Fruit fly (Drosophila melanogaster) whole organism, wandering third instar larva: ENCODE results near the gene CG4962.

Experiments used
- Abd-B ChIP-seq: fragments of >200 bp; optimal IDR thresholded peaks from 2 replicates; lab custom pipeline; 2017; ENCODE audit warnings: missing biosample characterization, missing genetic modification characterization
- CG32264 ChIP-seq: fragments of 200-800 bp; sonication (Bioruptor generic); optimal IDR thresholded peaks from 2 replicates; lab custom pipeline; 2016; ENCODE audit warnings: missing biosample characterization, missing genetic modification characterization
- CG9705 ChIP-seq: fragments of 200-800 bp; sonication (Bioruptor generic); optimal IDR thresholded peaks from 2 replicates; lab custom pipeline; 2018; ENCODE audit warnings: missing biosample characterization, mild to moderate bottlenecking, missing genetic modification characterization
- CrebA ChIP-seq: fragments of 200-800 bp; sonication (Bioruptor generic); optimal IDR thresholded peaks from 2 replicates; lab custom pipeline; 2016; ENCODE audit warnings: missing biosample characterization, mild to moderate bottlenecking, missing genetic modification characterization, borderline replicate concordance
- Dfd ChIP-seq: fragments of >200 bp; optimal IDR thresholded peaks from 2 replicates; lab custom pipeline; 2017; ENCODE audit warnings: missing biosample characterization, missing genetic modification characterization
- Dif ChIP-seq: fragments of 200-275, 200-300 bp; sonication (Bioruptor generic); optimal IDR thresholded peaks from 2 replicates; lab custom pipeline; 2018; ENCODE audit warnings: missing biosample characterization, missing genetic modification characterization; ENCODE audit not compliant: partially characterized antibody
- GATAd ChIP-seq: sonication (Bioruptor generic); optimal IDR thresholded peaks from 2 replicates; lab custom pipeline; 2016; ENCODE audit warnings: missing biosample characterization, missing genetic modification characterization
- HLH106 ChIP-seq: fragments of 200-800 bp; optimal IDR thresholded peaks from 3 replicates; lab custom pipeline; 2019; ENCODE audit warnings: missing biosample characterization, mild to moderate bottlenecking, missing genetic modification characterization, moderate library complexity
- Hnf4 ChIP-seq: fragments of 200-800 bp; sonication (Bioruptor generic); optimal IDR thresholded peaks from 2 replicates; lab custom pipeline; 2016; ENCODE audit warnings: missing biosample characterization, mild to moderate bottlenecking, missing genetic modification characterization
- Hr83 ChIP-seq: fragments of 200-300 bp; sonication (Bioruptor generic); optimal IDR thresholded peaks from 2 replicates; lab custom pipeline; 2016; ENCODE audit warnings: missing biosample characterization, mild to moderate bottlenecking, missing genetic modification characterization, moderate library complexity; ENCODE audit not compliant: poor library complexity, severe bottlenecking
- Jra ChIP-seq: sonication (Bioruptor generic); optimal IDR thresholded peaks from 2 replicates; lab custom pipeline; 2016; ENCODE audit warnings: missing biosample characterization, missing genetic modification characterization
- Mio ChIP-seq: sonication (Bioruptor generic); optimal IDR thresholded peaks from 2 replicates; lab custom pipeline; 2016; ENCODE audit warnings: missing biosample characterization, missing genetic modification characterization
- Myc ChIP-seq: fragments of >200 bp; optimal IDR thresholded peaks from 2 replicates; lab custom pipeline; 2017
- N ChIP-seq: fragments of >200 bp; optimal IDR thresholded peaks from 2 replicates; lab custom pipeline; 2018; ENCODE audit warnings: missing biosample characterization, missing external identifiers, missing genetic modification characterization
- OdsH ChIP-seq: fragments of 200-800 bp; sonication (Bioruptor generic); optimal IDR thresholded peaks from 2 replicates; lab custom pipeline; 2016; ENCODE audit warnings: missing biosample characterization, mild to moderate bottlenecking, missing genetic modification characterization
- Rel ChIP-seq, 2 experiments: fragments of 200-800 bp; sonication (Bioruptor generic) in 1 of 2; optimal IDR thresholded peaks; 2 replicates in 1 of 2; 3 replicates in 1 of 2; lab custom pipeline; 2016 to 2019; ENCODE audit warnings: mild to moderate bottlenecking in 2 of 2, missing biosample characterization in 2 of 2, missing genetic modification characterization in 2 of 2, moderate library complexity in 1 of 2
- Vsx2 ChIP-seq: fragments of 200-300, 225-300 bp; sonication (Bioruptor generic); optimal IDR thresholded peaks from 2 replicates; lab custom pipeline; 2018; ENCODE audit warnings: missing biosample characterization, missing genetic modification characterization; ENCODE audit not compliant: partially characterized antibody
- br ChIP-seq: fragments of 200-800 bp; sonication (Bioruptor generic); optimal IDR thresholded peaks from 2 replicates; lab custom pipeline; 2016; ENCODE audit warnings: missing biosample characterization, missing genetic modification characterization
- brk ChIP-seq: fragments of 200-800 bp; sonication (Bioruptor generic); optimal IDR thresholded peaks from 2 replicates; lab custom pipeline; 2016; ENCODE audit warnings: missing biosample characterization, mild to moderate bottlenecking, missing genetic modification characterization
- dl ChIP-seq, 2 experiments: fragments of 175-275, 200-275 bp in 1 of 2; fragments of 200-275 bp in 1 of 2; sonication (Bioruptor generic); optimal IDR thresholded peaks; lab custom pipeline; 2018; ENCODE audit warnings: mild to moderate bottlenecking in 2 of 2, missing biosample characterization in 2 of 2, missing genetic modification characterization in 2 of 2, moderate library complexity in 2 of 2; ENCODE audit not compliant: partially characterized antibody in 2 of 2, insufficient read depth in 1 of 2
- dmrt93B ChIP-seq: fragments of 200-800 bp; sonication (Bioruptor generic); optimal IDR thresholded peaks from 2 replicates; lab custom pipeline; 2018; ENCODE audit warnings: missing biosample characterization, mild to moderate bottlenecking, missing genetic modification characterization
- dsf ChIP-seq: sonication (Bioruptor generic); optimal IDR thresholded peaks from 2 replicates; lab custom pipeline; 2016; ENCODE audit warnings: missing biosample characterization, missing genetic modification characterization, borderline replicate concordance
- ey ChIP-seq: fragments of 200-800 bp; sonication (Bioruptor generic); optimal IDR thresholded peaks from 2 replicates; lab custom pipeline; 2016; ENCODE audit warnings: missing biosample characterization, missing genetic modification characterization
- foxo ChIP-seq, 2 experiments: fragments of 200-800 bp; sonication (Bioruptor generic); optimal IDR thresholded peaks; 2 replicates in 1 of 2; 3 replicates in 1 of 2; lab custom pipeline; 2016 to 2017; ENCODE audit warnings: missing biosample characterization in 2 of 2, missing genetic modification characterization in 2 of 2
- h ChIP-seq: fragments of 200-800 bp; sonication (Bioruptor generic); optimal IDR thresholded peaks from 3 replicates; lab custom pipeline; 2016; ENCODE audit warnings: missing biosample characterization, mild to moderate bottlenecking, missing genetic modification characterization
- jim ChIP-seq: fragments of 175-275, 200-325 bp; sonication (Bioruptor generic); optimal IDR thresholded peaks from 2 replicates; lab custom pipeline; 2016; ENCODE audit warnings: missing biosample characterization, mild to moderate bottlenecking, missing genetic modification characterization
- lola ChIP-seq: fragments of >200 bp; optimal IDR thresholded peaks from 2 replicates; lab custom pipeline; 2017; ENCODE audit warnings: missing biosample characterization, missing genetic modification characterization
- pan ChIP-seq: fragments of >200 bp; optimal IDR thresholded peaks from 2 replicates; lab custom pipeline; 2017
- psq ChIP-seq: fragments of 200-800 bp; sonication (Bioruptor generic); optimal IDR thresholded peaks from 3 replicates; lab custom pipeline; 2017; ENCODE audit warnings: missing biosample characterization, mild to moderate bottlenecking, missing genetic modification characterization, moderate library complexity
- sage ChIP-seq: fragments of 200-800 bp; sonication (Bioruptor generic); optimal IDR thresholded peaks from 2 replicates; lab custom pipeline; 2016; ENCODE audit warnings: missing biosample characterization, mild to moderate bottlenecking, missing genetic modification characterization
- sv ChIP-seq: fragments of 200-800 bp; sonication (Bioruptor generic); optimal IDR thresholded peaks from 3 replicates; lab custom pipeline; 2016; ENCODE audit warnings: missing biosample characterization, missing genetic modification characterization
- tai ChIP-seq: sonication (Bioruptor generic); optimal IDR thresholded peaks from 2 replicates; lab custom pipeline; 2016; ENCODE audit warnings: missing biosample characterization, missing genetic modification characterization
- usp ChIP-seq: fragments of >200 bp; optimal IDR thresholded peaks from 2 replicates; lab custom pipeline; 2017; ENCODE audit warnings: missing biosample characterization, missing genetic modification characterization
- woc ChIP-seq: sonication (Bioruptor generic); optimal IDR thresholded peaks from 2 replicates; lab custom pipeline; 2016; ENCODE audit warnings: missing biosample characterization, mild to moderate bottlenecking, missing genetic modification characterization

Gene CG4962

DNA sequence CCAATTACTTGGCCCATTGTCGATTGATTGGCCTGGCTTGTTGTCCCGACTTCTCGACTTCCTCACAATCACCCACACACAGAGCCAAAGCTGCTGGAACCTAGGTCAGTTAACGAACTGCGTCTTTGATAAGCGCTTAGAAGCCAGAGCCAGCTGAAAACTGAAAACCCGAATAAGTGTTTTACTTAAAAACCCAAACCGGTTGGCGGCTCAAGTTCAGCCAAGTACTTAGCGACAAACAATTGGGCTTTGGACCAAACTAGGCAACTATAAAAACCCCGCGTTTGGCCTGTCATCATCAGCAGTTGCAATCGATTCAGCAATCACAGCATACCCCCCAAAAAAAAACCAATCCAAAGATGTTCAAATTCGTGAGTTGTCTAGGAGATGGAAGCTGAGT is 28.0 kb upstream of the CG4962 start, which contains the start of gene CG13059:
TSS of gene CG13059 (plus strand) at position 301 of the 400 bp plus-strand sequence.
- TF ChIP-seq Rel (GFP tag; optimal IDR thresholded peaks at IDR 0.05; lab: Kevin White, UChicago), result no peak
- no peak for TF ChIP-seq Rel (tag; optimal IDR thresholded peaks at IDR 0.05; lab: Kevin White, UChicago)
- TF ChIP-seq foxo (GFP tag; optimal IDR thresholded peaks at IDR 0.05; lab: Kevin White, UChicago), result no peak
- no peak for TF ChIP-seq brk (GFP tag; lab: Kevin White, UChicago)
- TF ChIP-seq pan, result no peak
- no peak for TF ChIP-seq sage (GFP tag; lab: Kevin White, UChicago)
- TF ChIP-seq OdsH (GFP tag; lab: Kevin White, UChicago), result no peak
- no peak for TF ChIP-seq Hr83 (GFP tag; lab: Kevin White, UChicago)
- TF ChIP-seq dmrt93B (GFP tag; lab: Kevin White, UChicago), result no peak
- no peak for TF ChIP-seq Dfd
- TF ChIP-seq GATAd, result no peak
- no peak for TF ChIP-seq Jra
- no peak for TF ChIP-seq CG32264
- TF ChIP-seq dl (GFP tag; optimal IDR thresholded peaks at IDR 0.05; lab: Kevin White, UChicago; ENCODE audit: insufficient read depth in 1 of 2, partially characterized antibody in 2 of 2), result no peak

DNA sequence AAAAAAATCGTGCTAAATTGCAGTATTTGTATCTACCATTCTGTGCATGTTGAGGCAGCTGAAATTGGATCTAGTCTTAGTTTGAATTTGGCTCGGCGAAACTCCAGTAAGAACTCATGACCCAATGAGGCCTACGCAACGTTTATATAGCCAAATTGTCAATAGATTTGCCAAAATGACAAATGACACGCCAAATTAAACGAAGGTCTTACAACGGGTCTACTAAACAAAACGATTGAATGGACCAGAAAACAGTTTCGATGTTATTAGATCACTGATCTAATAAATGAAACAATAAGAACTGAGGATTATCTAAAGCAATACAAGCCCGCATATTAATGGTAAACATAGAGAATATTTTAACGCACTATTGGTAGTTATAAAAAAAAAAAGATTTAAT is 25.8 kb upstream of the CG4962 start, which contains the start of gene CG42718:
TSS of gene CG42718 (minus strand) at position 101 of the 400 bp plus-strand sequence.
- TF ChIP-seq Vsx2 (no peak), usp (GFP tag; lab: Kevin White, UChicago) (no peak), lola (no peak), brk (GFP tag; lab: Kevin White, UChicago) (no peak), dsf (no peak), jim (no peak), sage (GFP tag; lab: Kevin White, UChicago) (no peak), dmrt93B (GFP tag; lab: Kevin White, UChicago) (no peak)

DNA sequence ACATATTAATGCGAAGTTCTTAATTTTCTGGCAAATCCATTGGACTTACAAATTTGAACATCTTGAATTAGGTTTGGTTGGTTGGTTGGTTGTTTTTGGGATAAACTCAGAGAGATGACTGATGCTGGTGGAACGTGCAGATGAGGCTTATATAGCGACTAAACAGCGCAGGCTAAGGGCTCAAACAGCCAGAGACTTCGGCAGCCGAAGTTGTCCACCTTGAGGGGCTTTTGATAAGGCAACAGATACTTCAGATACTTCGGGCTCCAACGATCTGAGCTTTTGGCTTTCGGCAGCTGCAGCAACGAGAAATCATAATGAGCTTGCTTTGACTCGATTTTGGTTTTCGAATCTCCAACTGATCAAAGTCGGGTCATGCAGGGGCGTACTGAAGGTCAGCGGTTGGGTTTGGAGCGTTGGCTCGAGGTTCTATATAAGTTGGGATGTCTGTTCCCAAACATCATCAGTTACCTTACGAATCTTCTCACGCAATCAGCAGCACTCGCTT is 24.1 kb upstream of the CG4962 start, which contains the start of the genes CG13041 and CG13060:
TSS of gene CG13041 (minus strand) at position 128 of the 508 bp plus-strand sequence.
TSS of gene CG13060 (plus strand) at position 458 of the 508 bp plus-strand sequence.
- TF ChIP-seq N (GFP tag; lab: Kevin White, UChicago) (no peak), tai (GFP tag; lab: Kevin White, UChicago) (no peak), GATAd (no peak), OdsH (GFP tag; lab: Kevin White, UChicago) (no peak), psq (GFP tag; lab: Kevin White, UChicago) (no peak), HLH106 (tag; lab: Kevin White, UChicago) (no peak), Dif (GFP tag; lab: Kevin White, UChicago) (no peak), Dfd (no peak), woc (GFP tag; lab: Kevin White, UChicago) (no peak), Myc (lab: Kevin White, UChicago) (no peak), dsf (no peak)

DNA sequence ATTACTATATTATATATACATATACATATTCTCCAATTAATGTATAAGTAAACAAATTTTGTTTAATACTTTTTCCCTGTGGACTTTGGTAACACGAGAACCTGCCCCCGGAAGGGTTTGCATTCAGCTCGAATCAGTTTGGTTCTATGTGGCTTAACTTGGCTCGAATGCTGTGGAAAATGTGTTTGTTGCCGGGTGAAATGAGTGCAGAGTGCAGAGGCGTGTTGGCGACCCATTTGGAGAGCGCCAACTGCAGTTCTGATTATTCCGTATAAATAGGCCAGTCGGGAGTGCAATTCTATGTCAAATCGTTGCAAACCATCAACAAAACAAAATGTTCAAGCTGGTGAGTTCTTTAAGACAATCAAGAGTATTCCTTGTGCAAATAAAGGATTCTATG is 22.4 kb upstream of the CG4962 start, which contains the start of gene Nplp3:
TSS of gene Nplp3 (plus strand) at position 301 of the 400 bp plus-strand sequence.
- no peak for TF ChIP-seq foxo (GFP tag; optimal IDR thresholded peaks at IDR 0.05; lab: Kevin White, UChicago)
- TF ChIP-seq usp (GFP tag; lab: Kevin White, UChicago), result no peak
- TF ChIP-seq brk (GFP tag; lab: Kevin White, UChicago), result no peak
- TF ChIP-seq sv (GFP tag; lab: Kevin White, UChicago), result no peak
- TF ChIP-seq CrebA (GFP tag; lab: Kevin White, UChicago), result no peak

DNA sequence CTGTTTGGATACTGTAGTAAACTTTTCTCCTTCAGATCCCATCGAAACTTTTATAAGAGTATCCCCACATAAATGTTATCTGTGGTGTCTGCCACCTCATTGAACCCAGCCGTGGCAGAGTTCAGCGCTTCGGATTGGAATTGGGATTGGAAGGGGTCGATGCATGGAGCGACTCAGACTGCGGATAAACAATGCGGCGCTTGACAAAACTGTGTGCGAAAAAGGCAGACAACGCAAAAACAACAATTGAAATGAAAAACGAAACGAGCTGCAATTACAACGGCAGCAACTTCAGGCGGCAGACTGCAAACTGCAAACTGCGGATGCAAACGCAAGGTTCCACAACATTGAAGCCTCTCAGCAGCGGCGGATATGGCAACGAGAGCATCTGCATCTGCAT is 18.6 kb upstream of the CG4962 start, which contains the start of gene CG13062:
TSS of gene CG13062 (plus strand) at position 301 of the 400 bp plus-strand sequence.
- TF ChIP-seq Hnf4 (no peak), woc (GFP tag; lab: Kevin White, UChicago) (no peak), pan (no peak), Mio (GFP tag; lab: Kevin White, UChicago) (no peak), sage (GFP tag; lab: Kevin White, UChicago) (no peak)

- no peak for TF ChIP-seq h (GFP tag; lab: Kevin White, UChicago)
- no peak for TF ChIP-seq Jra
- TF ChIP-seq jim, result no peak
- TF ChIP-seq Abd-B (GFP tag; lab: Kevin White, UChicago), result no peak
- TF ChIP-seq ey (GFP tag; lab: Kevin White, UChicago), result peak; percentile 32
- no peak for TF ChIP-seq Dfd
- no peak for TF ChIP-seq N (GFP tag; lab: Kevin White, UChicago)
- no peak for TF ChIP-seq Hr83 (GFP tag; lab: Kevin White, UChicago)
- no peak for TF ChIP-seq CG9705 (GFP tag; lab: Kevin White, UChicago)
- TF ChIP-seq dl (GFP tag; optimal IDR thresholded peaks at IDR 0.05; lab: Kevin White, UChicago; ENCODE audit: insufficient read depth in 1 of 2, partially characterized antibody in 2 of 2), result no peak
- no peak for TF ChIP-seq woc (GFP tag; lab: Kevin White, UChicago)
- no peak for TF ChIP-seq tai (GFP tag; lab: Kevin White, UChicago)
- TF ChIP-seq brk (GFP tag; lab: Kevin White, UChicago), result no peak
- TF ChIP-seq br (GFP tag; lab: Kevin White, UChicago), result peak; percentile 17
- TF ChIP-seq foxo (GFP tag; optimal IDR thresholded peaks at IDR 0.05; lab: Kevin White, UChicago), result peak in 1 of 2 experiments; percentile 55
- no peak for TF ChIP-seq HLH106 (tag; lab: Kevin White, UChicago)
- no peak for TF ChIP-seq sv (GFP tag; lab: Kevin White, UChicago)
- no peak for TF ChIP-seq GATAd
- TF ChIP-seq, all 38 proteins: peak for 3
These were observed 14.6 kb upstream of the CG4962 start for dm6 chr3L:16309972-16310371.
